Fruit fly (Drosophila melanogaster): ENCODE results near the gene Fad2.

Gene Fad2

DNA sequence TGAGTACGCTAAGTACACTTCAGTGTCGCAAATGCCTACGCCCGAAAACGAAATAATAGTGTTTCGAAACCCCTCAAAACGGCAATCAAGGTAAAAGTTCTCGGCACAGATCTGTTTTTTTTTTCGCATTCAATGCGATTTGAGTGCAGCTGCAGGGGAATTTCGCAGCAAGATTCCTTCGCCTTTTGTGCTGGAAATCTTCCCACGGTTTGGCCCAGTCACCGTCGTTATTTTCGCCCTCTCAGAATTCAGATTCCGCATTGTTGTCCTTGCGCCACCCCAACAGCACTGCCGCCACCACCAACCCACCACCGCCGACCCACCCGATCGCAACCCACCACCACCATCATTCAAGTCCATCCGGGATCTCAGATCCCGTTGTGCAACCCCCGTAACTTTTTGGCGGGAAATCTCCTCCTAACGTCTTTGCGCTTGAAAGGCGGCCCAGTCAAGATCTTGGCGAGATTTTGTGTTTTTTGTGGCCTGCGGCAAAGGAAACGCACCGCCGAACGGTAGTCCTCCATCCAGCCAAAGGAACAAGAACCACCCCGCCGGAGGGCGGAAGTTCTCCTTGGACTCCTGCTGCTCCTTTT, 11.6 kb upstream of the Fad2 start (continued):
- TF ChIP-seq CG11504 (tag; optimal IDR thresholded peaks at IDR 0.05) (no peak), Lhr (GFP tag; optimal IDR thresholded peaks at IDR 0.05) (no peak), vnd (GFP tag; IDR thresholded peaks at IDR 0.05; ENCODE audit: partially characterized antibody) (peak; percentile 30; the same call in 1 of the 3 replicates), nerfin-1 (tag; optimal IDR thresholded peaks at IDR 0.05) (peak; percentile 100), CG34422 (GFP tag; IDR thresholded peaks at IDR 0.05) (no peak), grn (GFP tag; optimal IDR thresholded peaks at IDR 0.05) (no peak), CG11696 (GFP tag; IDR thresholded peaks at IDR 0.05) (no peak), CG13287 (GFP tag; IDR thresholded peaks at IDR 0.05; ENCODE audit: partially characterized antibody) (no peak), lmd (GFP tag; IDR thresholded peaks at IDR 0.05) (no peak), tll (GFP tag; optimal IDR thresholded peaks at IDR 0.05) (no peak), Deaf1 (tag; optimal IDR thresholded peaks at IDR 0.05) (no peak), BtbVII (GFP tag; optimal IDR thresholded peaks at IDR 0.05) (no peak), ind (GFP tag; optimal IDR thresholded peaks at IDR 0.05) (no peak), kni (GFP tag; optimal IDR thresholded peaks at IDR 0.05) (no peak), Pdp1 (GFP tag; optimal IDR thresholded peaks at IDR 0.05) (no peak), CG13624 (GFP tag; optimal IDR thresholded peaks at IDR 0.05) (no peak), ttk (GFP tag; IDR thresholded peaks at IDR 0.05) (no peak), Gsc (GFP tag; IDR thresholded peaks at IDR 0.05) (no peak), Optix (GFP tag; IDR thresholded peaks at IDR 0.05) (no peak), CG7556 (GFP tag; optimal IDR thresholded peaks at IDR 0.05) (no peak), CG13123 (GFP tag; optimal IDR thresholded peaks at IDR 0.05) (no peak), bbx (GFP tag; IDR thresholded peaks at IDR 0.05; ENCODE audit: partially characterized antibody) (peak; percentile 94), CG5953 (GFP tag; IDR thresholded peaks at IDR 0.05) (no peak), CG10366 (GFP tag; IDR thresholded peaks at IDR 0.05) (no peak), CG6813 (GFP tag; optimal IDR thresholded peaks at IDR 0.05) (no peak), CG4730 (GFP tag; IDR thresholded peaks at IDR 0.05) (no peak), Bgb (GFP tag; IDR thresholded peaks at IDR 0.05; ENCODE audit: partially characterized antibody) (peak; percentile 76; the same call in 1 of the 2 replicates), CG6683 (GFP tag; optimal IDR thresholded peaks at IDR 0.05) (no peak), unpg (GFP tag; optimal IDR thresholded peaks at IDR 0.05) (no peak), ATbp (GFP tag; optimal IDR thresholded peaks at IDR 0.05) (no peak), CG9876 (GFP tag; optimal IDR thresholded peaks at IDR 0.05) (no peak), klu (GFP tag; IDR thresholded peaks at IDR 0.05) (peak; percentile 48; the same call in 1 of the 2 replicates), Opbp (GFP tag; IDR thresholded peaks at IDR 0.05; ENCODE audit: partially characterized antibody) (peak; percentile 91; the same call in 2 of the 3 replicates), CG7928 (GFP tag; optimal IDR thresholded peaks at IDR 0.05) (no peak), Ada2b (GFP tag; IDR thresholded peaks at IDR 0.05) (no peak), CG10462 (GFP tag; optimal IDR thresholded peaks at IDR 0.05) (no peak), HLH4C (GFP tag; IDR thresholded peaks at IDR 0.05; ENCODE audit: partially characterized antibody) (peak; percentile 53; the same call in 2 of the 3 replicates), NC2α (GFP tag; optimal IDR thresholded peaks at IDR 0.05) (no peak), Stat92E (GFP tag; optimal IDR thresholded peaks at IDR 0.05) (no peak), HLHmδ (GFP tag; optimal IDR thresholded peaks at IDR 0.05) (no peak), gro (GFP tag; optimal IDR thresholded peaks at IDR 0.05) (no peak), ara (GFP tag; IDR thresholded peaks at IDR 0.05) (no peak), nerfin-2 (GFP tag; IDR thresholded peaks at IDR 0.05; ENCODE audit: partially characterized antibody) (peak; percentile 61; the same call in 1 of the 2 replicates), btn (GFP tag; optimal IDR thresholded peaks at IDR 0.05) (no peak), emc (GFP tag; optimal IDR thresholded peaks at IDR 0.05) (no peak), zen2 (GFP tag; IDR thresholded peaks at IDR 0.05; ENCODE audit: partially characterized antibody) (no peak), Awh (GFP tag; IDR thresholded peaks at IDR 0.05) (no peak), gcm2 (GFP tag; optimal IDR thresholded peaks at IDR 0.05) (no peak), CG9817 (tag; optimal IDR thresholded peaks at IDR 0.05) (no peak)
